Fruit fly (Drosophila melanogaster): ENCODE measurements around the gene TpnC73F.

TpnC73F gene

DNA sequence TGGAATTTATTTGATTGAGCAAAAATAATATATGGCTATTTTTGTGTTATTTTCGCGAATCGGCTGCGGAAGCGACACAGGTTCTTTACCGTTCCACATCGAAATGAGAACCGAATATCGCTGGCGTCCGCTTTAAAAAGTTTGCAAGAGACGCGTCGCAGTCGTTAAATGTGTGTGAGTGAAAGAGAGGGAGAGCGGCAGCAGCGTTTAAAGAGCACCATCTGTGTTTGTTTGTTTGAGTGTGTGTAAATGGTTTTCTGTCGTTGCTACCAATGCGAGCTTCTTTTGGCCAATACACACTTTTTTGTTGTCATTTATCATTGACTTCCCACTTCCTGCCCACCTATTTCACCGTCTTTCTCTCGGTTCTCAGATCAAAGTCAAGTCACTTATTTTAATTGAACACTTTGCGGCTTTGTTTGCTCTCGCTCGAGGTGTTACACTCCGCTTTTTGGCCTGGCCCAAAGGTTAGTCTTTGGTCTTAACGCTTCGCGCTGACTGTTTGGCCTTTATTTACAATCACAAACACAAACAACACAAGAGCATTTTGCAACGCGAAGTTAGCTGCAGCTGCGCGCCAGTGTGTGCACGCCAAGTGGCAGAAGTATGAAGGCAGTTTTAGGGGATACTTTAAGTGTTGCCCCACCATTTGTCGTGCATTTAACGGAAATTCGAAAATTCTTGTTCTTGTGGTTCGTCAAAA, 33.7 kb upstream of the TpnC73F start, which contains the start of gene CG3764 (continued):
- TF ChIP-seq Sry-δ (GFP tag; optimal IDR thresholded peaks at IDR 0.05) = peak; percentile 64
- peak; percentile 0 for TF ChIP-seq sima (GFP tag; optimal IDR thresholded peaks at IDR 0.05)
- peak; percentile 62 for TF ChIP-seq exex (tag; optimal IDR thresholded peaks at IDR 0.05)
- TF ChIP-seq CG13624 (GFP tag; optimal IDR thresholded peaks at IDR 0.05) = peak; percentile 59
- peak; percentile 77 for TF ChIP-seq CG18619 (GFP tag; optimal IDR thresholded peaks at IDR 0.05)
- TF ChIP-seq Hr51 (GFP tag; optimal IDR thresholded peaks at IDR 0.05) = peak; percentile 55 to 75
- peak; percentile 34 for TF ChIP-seq crc (GFP tag; optimal IDR thresholded peaks at IDR 0.05)
- TF ChIP-seq psq (GFP tag; optimal IDR thresholded peaks at IDR 0.05) = no peak
- TF ChIP-seq al (GFP tag; IDR thresholded peaks at IDR 0.05) = no peak
- TF ChIP-seq ara (GFP tag; IDR thresholded peaks at IDR 0.05) = peak; percentile 73
- peak; percentile 94 for TF ChIP-seq mirr (GFP tag; optimal IDR thresholded peaks at IDR 0.05)
- 0 out of 4 replicates have a peak, but pooled peaks have one; percentile 10 for TF ChIP-seq Gug (GFP tag; IDR thresholded peaks at IDR 0.05)
- TF ChIP-seq CG6683 (GFP tag; optimal IDR thresholded peaks at IDR 0.05) = peak; percentile 68
- TF ChIP-seq wor (GFP tag; IDR thresholded peaks at IDR 0.05) = no peak
- no peak for TF ChIP-seq pita (GFP tag; optimal IDR thresholded peaks at IDR 0.05)
- peak; percentile 91 for TF ChIP-seq CG17186 (GFP tag; optimal IDR thresholded peaks at IDR 0.05)
- peak; percentile 88 for TF ChIP-seq CG32767 (GFP tag; IDR thresholded peaks at IDR 0.05)
- peak; percentile 9 for TF ChIP-seq trh (GFP tag; optimal IDR thresholded peaks at IDR 0.05)
- peak; percentile 64 for TF ChIP-seq Sry-β (GFP tag; optimal IDR thresholded peaks at IDR 0.05)
- peak; percentile 37 for TF ChIP-seq CG18476 (GFP tag; optimal IDR thresholded peaks at IDR 0.05)
- TF ChIP-seq chm (GFP tag; IDR thresholded peaks at IDR 0.05) = peak; percentile 88
- peak; percentile 68 for TF ChIP-seq CG17361 (GFP tag; IDR thresholded peaks at IDR 0.05)
- TF ChIP-seq CG1233 (GFP tag; optimal IDR thresholded peaks at IDR 0.05) = peak; percentile 89
- TF ChIP-seq sim (GFP tag; IDR thresholded peaks at IDR 0.05) = no peak
- TF ChIP-seq Ssrp (tag; optimal IDR thresholded peaks at IDR 0.05) = no peak
- peak; percentile 46 for TF ChIP-seq CG4360 (GFP tag; IDR thresholded peaks at IDR 0.05)
- no peak for TF ChIP-seq Lim3 (GFP tag; IDR thresholded peaks at IDR 0.05)
- peak; percentile 52; the same call in 1 of the 2 replicates for TF ChIP-seq Ptx1 (GFP tag; IDR thresholded peaks at IDR 0.05)
- peak; percentile 53 for TF ChIP-seq mam (GFP tag; optimal IDR thresholded peaks at IDR 0.05)
- TF ChIP-seq insv (GFP tag; optimal IDR thresholded peaks at IDR 0.05) = peak in 1 of 2 experiments; percentile 39
- no peak for TF ChIP-seq CkIIα-i1 (GFP tag; IDR thresholded peaks at IDR 0.05)
- TF ChIP-seq CG10431 (GFP tag; optimal IDR thresholded peaks at IDR 0.05) = peak; percentile 86
- TF ChIP-seq her (GFP tag; optimal IDR thresholded peaks at IDR 0.05) = peak; percentile 71
- peak; percentile 86 for TF ChIP-seq B-H2 (GFP tag; optimal IDR thresholded peaks at IDR 0.05)
- TF ChIP-seq pho (GFP tag; optimal IDR thresholded peaks at IDR 0.05) = peak; percentile 64
- TF ChIP-seq seq (GFP tag; IDR thresholded peaks at IDR 0.05) = peak; percentile 85
- TF ChIP-seq CG13287 (GFP tag; IDR thresholded peaks at IDR 0.05; ENCODE audit: partially characterized antibody) = peak; percentile 61
- TF ChIP-seq CG4730 (GFP tag; IDR thresholded peaks at IDR 0.05) = no peak
- no peak for TF ChIP-seq CG9215 (GFP tag; IDR thresholded peaks at IDR 0.05)
- peak; percentile 54; the same call in 1 of the 2 replicates for TF ChIP-seq CG6689 (GFP tag; IDR thresholded peaks at IDR 0.05)
- TF ChIP-seq sisA (GFP tag; IDR thresholded peaks at IDR 0.05) = peak; percentile 34; the same call in 1 of the 2 replicates
- TF ChIP-seq CG16779 (GFP tag; IDR thresholded peaks at IDR 0.05) = no peak
- TF ChIP-seq CG5245 (GFP tag; optimal IDR thresholded peaks at IDR 0.05) = peak; percentile 30
- no peak; the same call in 2 of the 3 replicates for TF ChIP-seq row (GFP tag; IDR thresholded peaks at IDR 0.05)
- peak; percentile 68 for TF ChIP-seq CG12236 (GFP tag; optimal IDR thresholded peaks at IDR 0.05)
- TF ChIP-seq jigr1 (GFP tag; IDR thresholded peaks at IDR 0.05) = no peak
- TF ChIP-seq wdn (GFP tag; IDR thresholded peaks at IDR 0.05) = peak; percentile 34; the same call in 1 of the 2 replicates
- no peak for TF ChIP-seq CG2129 (GFP tag; IDR thresholded peaks at IDR 0.05; ENCODE audit: partially characterized antibody)
- TF ChIP-seq kni (GFP tag; optimal IDR thresholded peaks at IDR 0.05) = peak; percentile 96
- peak; percentile 70 for TF ChIP-seq nmo (GFP tag; optimal IDR thresholded peaks at IDR 0.05)
